Worm (Caenorhabditis elegans) whole organism, early embryonic: Measurements from ENCODE around the gene C27F2.9.

Experiments used
- F13C5.2 ChIP-seq: sonication (generic microtip); optimal IDR thresholded peaks from 2 replicates; lab custom pipeline; 2017; ENCODE audit warnings: mild to moderate bottlenecking, missing genetic modification characterization, inconsistent platforms, missing compliant biosample characterization
- aly-1 ChIP-seq: sonication (generic microtip); optimal IDR thresholded peaks from 2 replicates; lab custom pipeline; 2016; ENCODE audit warnings: missing genetic modification characterization, missing compliant biosample characterization
- ceh-13 ChIP-seq: fragments of 200-800 bp; sonication (Bioruptor generic); optimal IDR thresholded peaks from 2 replicates; lab custom pipeline; 2018; ENCODE audit warnings: mild to moderate bottlenecking, missing genetic modification characterization, missing compliant biosample characterization
- sea-1 ChIP-seq: fragments of 200-800 bp; sonication (Bioruptor generic); conservative IDR thresholded peaks from 2 replicates; pipeline ENCODE4 v1.3.6; 2022; ENCODE audit warnings: missing genetic modification characterization, missing compliant biosample characterization

DNA sequence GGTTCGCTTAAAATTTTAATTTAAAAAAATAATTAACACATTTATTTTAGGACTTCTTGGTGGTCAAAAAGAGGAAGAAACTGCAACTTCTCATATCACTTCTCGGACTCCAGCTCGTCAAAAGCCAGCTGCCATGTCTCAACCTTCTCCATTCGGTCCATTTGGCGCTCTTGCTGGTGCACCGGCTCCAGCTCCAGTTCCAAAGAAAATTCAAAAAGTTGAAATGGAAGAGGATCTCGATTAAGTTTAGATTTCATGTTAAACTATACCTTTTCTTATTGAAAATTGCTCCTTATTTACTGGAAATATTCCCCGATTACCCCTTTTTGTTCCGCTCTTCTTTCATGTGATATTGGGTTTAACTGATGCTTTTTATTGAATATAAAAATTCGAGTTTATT lies 49.1 kb downstream of the C27F2.9 start:
- TF ChIP-seq aly-1 (tag; lab: Kevin White, UChicago) (no peak), F13C5.2 (tag; lab: Kevin White, UChicago) (no peak), ceh-13 (no peak), sea-1 (GFP tag; lab: Robert Waterston, UW) (no peak)
